Worm (Caenorhabditis elegans): ENCODE measurements around the gene Y47D3A.13.

The Y47D3A.13 gene

ce11 chrIII:11236788-11237187, 12.9 kb upstream of the Y47D3A.13 start, which contains the start of the genes Y47D3A.14 and aakb-2 (continued):
- no peak for TF ChIP-seq nhr-11 (tag; optimal IDR thresholded peaks at IDR 0.05)

- TF ChIP-seq aly-2 (tag; optimal IDR thresholded peaks at IDR 0.05) (no peak), unc-62 (GFP tag; optimal IDR thresholded peaks at IDR 0.05) (no peak), mab-5 (tag; optimal IDR thresholded peaks at IDR 0.05) (no peak), nhr-237 (tag; optimal IDR thresholded peaks at IDR 0.05) (no peak), lsy-2 (tag; optimal IDR thresholded peaks at IDR 0.05) (no peak), crh-2 (tag; optimal IDR thresholded peaks at IDR 0.05) (no peak), R02D3.7 (tag; optimal IDR thresholded peaks at IDR 0.05) (no peak), mbf-1 (tag; optimal IDR thresholded peaks at IDR 0.05) (no peak), mdl-1 (tag; optimal IDR thresholded peaks at IDR 0.05) (no peak), sem-4 (tag; optimal IDR thresholded peaks at IDR 0.05) (no peak), ceh-82 (tag; optimal IDR thresholded peaks at IDR 0.05) (no peak), C34F6.9 (tag; optimal IDR thresholded peaks at IDR 0.05) (no peak), dmd-4 (tag; optimal IDR thresholded peaks at IDR 0.05) (no peak), ceh-16 (tag; optimal IDR thresholded peaks at IDR 0.05) (no peak), elt-1 (tag; optimal IDR thresholded peaks at IDR 0.05) (no peak)
Measured at ce11 chrIII:11234742-11235141, 10.8 kb upstream of the Y47D3A.13 start, which contains the start of gene Y47D3A.34. Y47D3A.34 (minus strand) TSS chrIII:11234861.

ce11 chrIII:11231969-11232368, 8.1 kb upstream of the Y47D3A.13 start, which contains the start of gene elo-8:
elo-8 (minus strand) TSS chrIII:11232069.
- TF ChIP-seq unc-39 (tag; optimal IDR thresholded peaks at IDR 0.05) (no peak), sem-4 (tag; optimal IDR thresholded peaks at IDR 0.05) (no peak), ceh-82 (tag; optimal IDR thresholded peaks at IDR 0.05) (no peak), nhr-77 (tag; optimal IDR thresholded peaks at IDR 0.05) (no peak), blmp-1 (tag; optimal IDR thresholded peaks at IDR 0.05; ENCODE audit: insufficient read depth) (no peak), aly-2 (tag; optimal IDR thresholded peaks at IDR 0.05) (no peak), nhr-12 (tag; optimal IDR thresholded peaks at IDR 0.05) (no peak), nhr-25 (tag; optimal IDR thresholded peaks at IDR 0.05) (no peak), unc-62 (GFP tag; optimal IDR thresholded peaks at IDR 0.05) (no peak), nhr-10 (tag; optimal IDR thresholded peaks at IDR 0.05) (no peak)

ce11 chrIII:11231408-11231807, 7.5 kb upstream of the Y47D3A.13 start:
- TF ChIP-seq nhr-21 (tag; optimal IDR thresholded peaks at IDR 0.05), result no peak
- TF ChIP-seq ZK546.5 (tag; optimal IDR thresholded peaks at IDR 0.05), result no peak
- no peak for TF ChIP-seq sem-4 (tag; optimal IDR thresholded peaks at IDR 0.05)
- TF ChIP-seq nhr-237 (tag; optimal IDR thresholded peaks at IDR 0.05), result no peak
- no peak for TF ChIP-seq mbf-1 (tag; optimal IDR thresholded peaks at IDR 0.05)
- TF ChIP-seq nhr-12 (tag; optimal IDR thresholded peaks at IDR 0.05), result no peak
- no peak for TF ChIP-seq aly-2 (tag; optimal IDR thresholded peaks at IDR 0.05)
- TF ChIP-seq egl-27 (tag; optimal IDR thresholded peaks at IDR 0.05), result no peak
- TF ChIP-seq nhr-77 (tag; optimal IDR thresholded peaks at IDR 0.05), result no peak
- TF ChIP-seq ztf-11 (tag; optimal IDR thresholded peaks at IDR 0.05), result no peak
- TF ChIP-seq nhr-25 (tag; optimal IDR thresholded peaks at IDR 0.05), result no peak
- no peak for TF ChIP-seq Y55F3AM.14 (GFP tag; optimal IDR thresholded peaks at IDR 0.05)
- no peak for TF ChIP-seq nhr-10 (tag; optimal IDR thresholded peaks at IDR 0.05)
- TF ChIP-seq elt-1 (tag; optimal IDR thresholded peaks at IDR 0.05), result no peak
- TF ChIP-seq elt-3 (tag; optimal IDR thresholded peaks at IDR 0.05), result no peak
- no peak for TF ChIP-seq skn-1 (tag; optimal IDR thresholded peaks at IDR 0.05)
- TF ChIP-seq peb-1 (tag; optimal IDR thresholded peaks at IDR 0.05), result no peak

ce11 chrIII:11230581-11230980, 6.7 kb upstream of the Y47D3A.13 start:
- TF ChIP-seq unc-62 (GFP tag; optimal IDR thresholded peaks at IDR 0.05) (no peak), nhr-23 (tag; optimal IDR thresholded peaks at IDR 0.05) (no peak), unc-55 (GFP tag; optimal IDR thresholded peaks at IDR 0.05) (no peak), blmp-1 (tag; optimal IDR thresholded peaks at IDR 0.05; ENCODE audit: insufficient read depth) (no peak), C34F6.9 (tag; optimal IDR thresholded peaks at IDR 0.05) (no peak), nhr-6 (tag; optimal IDR thresholded peaks at IDR 0.05) (no peak), ZK546.5 (tag; optimal IDR thresholded peaks at IDR 0.05) (no peak), sem-4 (tag; optimal IDR thresholded peaks at IDR 0.05) (no peak), dmd-4 (tag; optimal IDR thresholded peaks at IDR 0.05) (no peak), aly-2 (tag; optimal IDR thresholded peaks at IDR 0.05) (no peak), lsy-2 (tag; optimal IDR thresholded peaks at IDR 0.05) (no peak), ztf-4 (tag; optimal IDR thresholded peaks at IDR 0.05) (no peak), elt-3 (tag; optimal IDR thresholded peaks at IDR 0.05) (no peak), zag-1 (tag; optimal IDR thresholded peaks at IDR 0.05) (no peak), lin-13 (GFP tag; optimal IDR thresholded peaks at IDR 0.05) (no peak), egl-27 (tag; optimal IDR thresholded peaks at IDR 0.05) (no peak), skn-1 (tag; optimal IDR thresholded peaks at IDR 0.05) (no peak), peb-1 (tag; optimal IDR thresholded peaks at IDR 0.05) (no peak), alr-1 (tag; optimal IDR thresholded peaks at IDR 0.05) (no peak)

Measured in whole organism, L2 larva.